Worm (Caenorhabditis elegans): ENCODE data around the gene sphk-1.

- TF ChIP-seq sea-2 (GFP tag; IDR thresholded peaks at IDR 0.05) (no peak), D2030.7 (GFP tag; IDR thresholded peaks at IDR 0.05) (no peak), Y56A3A.18 (GFP tag; IDR thresholded peaks at IDR 0.05) (no peak), unc-62 (GFP tag; optimal IDR thresholded peaks at IDR 0.05) (no peak), mxl-1 (tag; optimal IDR thresholded peaks at IDR 0.05) (no peak), mel-28 (tag; optimal IDR thresholded peaks at IDR 0.05; ENCODE audit: borderline replicate concordance) (no peak), somi-1 (GFP tag; optimal IDR thresholded peaks at IDR 0.05) (no peak)
Measured at ce11 chrII:8701619-8702350, at the start of gene sphk-1.
